Fruit fly (Drosophila melanogaster) whole organism, embryonic: ENCODE data around the gene Tlk.

Experiments
- Atf-2 ChIP-seq: fragments of 200-800 bp; sonication (Bioruptor generic); optimal IDR thresholded peaks from 2 replicates; lab custom pipeline; 2016; ENCODE audit warnings: missing biosample characterization, missing genetic modification characterization
- CG12071 ChIP-seq: fragments of 200-800 bp; sonication (Bioruptor generic); optimal IDR thresholded peaks from 3 replicates; lab custom pipeline; 2018; ENCODE audit warnings: missing biosample characterization, mild to moderate bottlenecking, missing genetic modification characterization
- CG12659 ChIP-seq: fragments of 200-800 bp; sonication (Bioruptor generic); optimal IDR thresholded peaks from 3 replicates; lab custom pipeline; 2017; ENCODE audit warnings: mild to moderate bottlenecking, missing biosample characterization, missing genetic modification reagents, missing genetic modification characterization
- CG15011 ChIP-seq: fragments of 200-800 bp; sonication (Bioruptor generic); optimal IDR thresholded peaks from 3 replicates; lab custom pipeline; 2018; ENCODE audit warnings: missing biosample characterization, mild to moderate bottlenecking, missing genetic modification characterization
- CG15073 ChIP-seq: fragments of 200-800 bp; sonication (Bioruptor generic); optimal IDR thresholded peaks from 2 replicates; lab custom pipeline; 2016; ENCODE audit warnings: missing biosample characterization, missing genetic modification characterization
- CG15514 ChIP-seq: fragments of 200-800 bp; sonication (Bioruptor generic); optimal IDR thresholded peaks from 3 replicates; lab custom pipeline; 2017; ENCODE audit warnings: missing biosample characterization, missing genetic modification characterization, mild to moderate bottlenecking, moderate library complexity, missing genetic modification reagents
- CG16813 ChIP-seq: fragments of 200-800 bp; sonication (Bioruptor generic); IDR thresholded peaks from 3 replicates; pipeline ENCODE4 v1.3.6; 2022; ENCODE audit warnings: missing biosample characterization, missing genetic modification characterization; ENCODE audit not compliant: partially characterized antibody
- CG18011 ChIP-seq: fragments of 200-800 bp; sonication (Bioruptor generic); optimal IDR thresholded peaks from 2 replicates; lab custom pipeline; 2017; ENCODE audit warnings: missing biosample characterization, missing genetic modification characterization, mild to moderate bottlenecking, moderate library complexity, missing genotype
- CG2116 ChIP-seq: fragments of 200-800 bp; sonication (Bioruptor generic); optimal IDR thresholded peaks from 3 replicates; lab custom pipeline; 2018; ENCODE audit warnings: missing biosample characterization, mild to moderate bottlenecking, missing genetic modification characterization
- CG2875 ChIP-seq: fragments of 200-800 bp; sonication (Bioruptor generic); optimal IDR thresholded peaks from 2 replicates; lab custom pipeline; 2017; ENCODE audit warnings: missing biosample characterization, mild to moderate bottlenecking, missing genetic modification characterization, missing genetic modification reagents
- CG34422 ChIP-seq: fragments of 200-800 bp; sonication (Bioruptor generic); IDR thresholded peaks from 3 replicates; pipeline ENCODE4 v1.3.6; 2022; ENCODE audit warnings: missing biosample characterization, missing genetic modification characterization
- CG3726 ChIP-seq: fragments of 200-800 bp; sonication (Bioruptor generic); IDR thresholded peaks from 3 replicates; pipeline ENCODE4, ENCODE4 v1.3.6; 2022; ENCODE audit warnings: missing biosample characterization, missing genetic modification characterization
- CG4730 ChIP-seq: fragments of 200-800 bp; sonication (Bioruptor generic); IDR thresholded peaks from 2 replicates; pipeline ENCODE4 v1.3.6; 2022; ENCODE audit warnings: missing biosample characterization, missing genetic modification characterization
- CG6175 ChIP-seq: fragments of 200-800 bp; sonication (Bioruptor generic); IDR thresholded peaks from 3 replicates; pipeline ENCODE4 v1.3.6; 2022; ENCODE audit warnings: missing biosample characterization, missing genetic modification characterization
- CG6813 ChIP-seq: fragments of 200-800 bp; sonication (Bioruptor generic); optimal IDR thresholded peaks from 2 replicates; lab custom pipeline; 2017; ENCODE audit warnings: missing biosample characterization, missing genetic modification characterization, mild to moderate bottlenecking, moderate library complexity, missing genetic modification reagents
- CG8281 ChIP-seq: fragments of 200-800 bp; sonication (Bioruptor generic); optimal IDR thresholded peaks from 2 replicates; lab custom pipeline; 2018; ENCODE audit warnings: missing biosample characterization, mild to moderate bottlenecking, missing genetic modification characterization, moderate library complexity
- CG9609 ChIP-seq: fragments of 200-800 bp; sonication (Bioruptor generic); optimal IDR thresholded peaks from 3 replicates; lab custom pipeline; 2016; ENCODE audit warnings: missing biosample characterization, missing genetic modification characterization
- CG9727 ChIP-seq: fragments of 200-800 bp; sonication (Bioruptor generic); optimal IDR thresholded peaks from 3 replicates; lab custom pipeline; 2017; ENCODE audit warnings: missing biosample characterization, mild to moderate bottlenecking, missing genetic modification characterization
- Dip3 ChIP-seq: fragments of 200-800 bp; sonication (Bioruptor generic); optimal IDR thresholded peaks from 3 replicates; lab custom pipeline; 2016; ENCODE audit warnings: missing biosample characterization, missing genetic modification characterization
- Eip74EF ChIP-seq, 2 experiments: fragments of 200-800 bp in 1 of 2; fragments of >200 bp in 1 of 2; sonication (Bioruptor generic) in 1 of 2; optimal IDR thresholded peaks; 2 replicates each; lab custom pipeline; 2017 to 2019; ENCODE audit warnings: missing biosample characterization in 2 of 2, missing genetic modification characterization in 2 of 2, mild to moderate bottlenecking in 1 of 2, moderate library complexity in 1 of 2
- Fer1 ChIP-seq: fragments of 200-800 bp; sonication (Bioruptor generic); optimal IDR thresholded peaks from 2 replicates; lab custom pipeline; 2017; ENCODE audit warnings: missing biosample characterization, mild to moderate bottlenecking, missing genetic modification characterization
- GATAe ChIP-seq: fragments of 200-800 bp; sonication (Bioruptor generic); conservative IDR thresholded peaks from 2 replicates; pipeline ENCODE4 v1.3.6; 2022; ENCODE audit warnings: missing biosample characterization, missing genetic modification characterization
- H2.0 ChIP-seq: fragments of 200-800 bp; sonication (Bioruptor generic); IDR thresholded peaks from 2 replicates; pipeline ENCODE4 v1.3.6; 2022; ENCODE audit warnings: missing biosample characterization, missing genetic modification characterization
- HLH3B ChIP-seq: fragments of 200-800 bp; sonication (Bioruptor generic); IDR thresholded peaks from 2 replicates; pipeline ENCODE4 v1.3.6; 2022; ENCODE audit warnings: missing biosample characterization, missing genetic modification characterization
- Hmx ChIP-seq: fragments of 200-800 bp; sonication (Bioruptor generic); optimal IDR thresholded peaks from 2 replicates; lab custom pipeline; 2016; ENCODE audit warnings: missing biosample characterization, missing genetic modification characterization
- Jarid2 ChIP-seq: fragments of 200-800 bp; sonication (Bioruptor generic); optimal IDR thresholded peaks from 3 replicates; lab custom pipeline; 2017; ENCODE audit warnings: mild to moderate bottlenecking, missing biosample characterization, missing genetic modification reagents, missing genetic modification characterization
- Lim3 ChIP-seq: fragments of 200-800 bp; sonication (Bioruptor generic); IDR thresholded peaks from 2 replicates; pipeline ENCODE4 v1.3.6; 2022; ENCODE audit warnings: missing biosample characterization, missing genetic modification characterization
- NC2β ChIP-seq: fragments of 200-800 bp; sonication (Bioruptor generic); optimal IDR thresholded peaks from 2 replicates; lab custom pipeline; 2016; ENCODE audit warnings: missing biosample characterization, missing genetic modification characterization
- Rfx ChIP-seq: fragments of 200-800 bp; sonication (Bioruptor generic); IDR thresholded peaks from 2 replicates; pipeline ENCODE4 v1.3.6; 2022; ENCODE audit warnings: missing biosample characterization, missing genetic modification characterization
- Scr ChIP-seq: fragments of 200-800 bp; sonication (Bioruptor generic); IDR thresholded peaks from 2 replicates; pipeline ENCODE4 v1.3.6; 2022; ENCODE audit warnings: missing biosample characterization, missing genetic modification characterization; ENCODE audit not compliant: partially characterized antibody
- Spps ChIP-seq: fragments of 200-800 bp; sonication (Bioruptor generic); optimal IDR thresholded peaks from 2 replicates; lab custom pipeline; 2018; ENCODE audit warnings: missing biosample characterization, mild to moderate bottlenecking, missing genetic modification characterization
- Stat92E ChIP-seq, 3 experiments: fragments of >200 bp in 2 of 3; fragments of 200-800 bp in 1 of 3; sonication (Bioruptor generic) in 1 of 3; optimal IDR thresholded peaks; 2 replicates each; lab custom pipeline; 2017 to 2019; ENCODE audit warnings: missing biosample characterization in 3 of 3, missing genetic modification characterization in 3 of 3, mild to moderate bottlenecking in 1 of 3, moderate library complexity in 1 of 3
- Xrp1 ChIP-seq: fragments of 200-800 bp; sonication (Bioruptor generic); IDR thresholded peaks from 2 replicates; pipeline ENCODE4 v1.3.6; 2022; ENCODE audit warnings: missing biosample characterization, missing genetic modification characterization
- bab2 ChIP-seq: fragments of 200-800 bp; sonication (Bioruptor generic); optimal IDR thresholded peaks from 2 replicates; lab custom pipeline; 2016; ENCODE audit warnings: missing biosample characterization, missing genetic modification characterization
- bcd ChIP-seq: fragments of 200-800 bp; sonication (Bioruptor generic); optimal IDR thresholded peaks from 2 replicates; lab custom pipeline; 2017; ENCODE audit warnings: missing biosample characterization, mild to moderate bottlenecking, missing genetic modification characterization
- crp ChIP-seq, 2 experiments: fragments of 200-800 bp; sonication (Bioruptor generic); optimal IDR thresholded peaks; 2 replicates in 1 of 2; 3 replicates in 1 of 2; lab custom pipeline; 2017; ENCODE audit warnings: missing biosample characterization in 2 of 2, missing genetic modification characterization in 2 of 2, mild to moderate bottlenecking in 1 of 2, moderate library complexity in 1 of 2
- eyg ChIP-seq: fragments of 200-800 bp; sonication (Bioruptor generic); optimal IDR thresholded peaks from 3 replicates; lab custom pipeline; 2016; ENCODE audit warnings: missing biosample characterization, missing genetic modification characterization
- gsb ChIP-seq: fragments of 200-800 bp; sonication (Bioruptor generic); IDR thresholded peaks from 2 replicates; pipeline ENCODE4 v1.3.6; 2022; ENCODE audit warnings: missing biosample characterization, missing genetic modification characterization
- jumu ChIP-seq: fragments of 200-800 bp; sonication (Bioruptor generic); optimal IDR thresholded peaks from 3 replicates; lab custom pipeline; 2016; ENCODE audit warnings: missing biosample characterization, missing genetic modification characterization
- klu ChIP-seq: fragments of 200-800 bp; sonication (Bioruptor generic); IDR thresholded peaks from 2 replicates; pipeline ENCODE4 v1.3.6; 2022; ENCODE audit warnings: missing biosample characterization, missing genetic modification characterization
- knrl ChIP-seq: fragments of 200-800 bp; sonication (Bioruptor generic); IDR thresholded peaks from 3 replicates; pipeline ENCODE4 v1.3.6; 2022; ENCODE audit warnings: missing biosample characterization, missing genetic modification characterization; ENCODE audit not compliant: partially characterized antibody
- luna ChIP-seq: fragments of 200-800 bp; sonication (Bioruptor generic); optimal IDR thresholded peaks from 2 replicates; lab custom pipeline; 2016; ENCODE audit warnings: missing biosample characterization, missing genetic modification characterization
- mld ChIP-seq: fragments of 200-800 bp; sonication (Bioruptor generic); IDR thresholded peaks from 3 replicates; pipeline ENCODE4 v1.3.6; 2022; ENCODE audit warnings: missing biosample characterization, missing genetic modification characterization; ENCODE audit not compliant: partially characterized antibody
- nmo ChIP-seq: fragments of 200-800 bp; sonication (Bioruptor generic); optimal IDR thresholded peaks from 2 replicates; lab custom pipeline; 2018; ENCODE audit warnings: missing biosample characterization, mild to moderate bottlenecking, missing genetic modification characterization, moderate library complexity
- sob ChIP-seq: fragments of 200-800 bp; sonication (Bioruptor generic); IDR thresholded peaks from 2 replicates; pipeline ENCODE4 v1.3.6; 2022; ENCODE audit warnings: missing biosample characterization, missing genetic modification characterization
- unc-4 ChIP-seq: fragments of 200-800 bp; sonication (Bioruptor generic); IDR thresholded peaks from 2 replicates; pipeline ENCODE4 v1.3.6; 2022; ENCODE audit warnings: missing biosample characterization, missing genetic modification characterization; ENCODE audit not compliant: partially characterized antibody
- yki ChIP-seq: fragments of >200 bp; optimal IDR thresholded peaks from 3 replicates; lab custom pipeline; 2018

Tlk gene

DNA sequence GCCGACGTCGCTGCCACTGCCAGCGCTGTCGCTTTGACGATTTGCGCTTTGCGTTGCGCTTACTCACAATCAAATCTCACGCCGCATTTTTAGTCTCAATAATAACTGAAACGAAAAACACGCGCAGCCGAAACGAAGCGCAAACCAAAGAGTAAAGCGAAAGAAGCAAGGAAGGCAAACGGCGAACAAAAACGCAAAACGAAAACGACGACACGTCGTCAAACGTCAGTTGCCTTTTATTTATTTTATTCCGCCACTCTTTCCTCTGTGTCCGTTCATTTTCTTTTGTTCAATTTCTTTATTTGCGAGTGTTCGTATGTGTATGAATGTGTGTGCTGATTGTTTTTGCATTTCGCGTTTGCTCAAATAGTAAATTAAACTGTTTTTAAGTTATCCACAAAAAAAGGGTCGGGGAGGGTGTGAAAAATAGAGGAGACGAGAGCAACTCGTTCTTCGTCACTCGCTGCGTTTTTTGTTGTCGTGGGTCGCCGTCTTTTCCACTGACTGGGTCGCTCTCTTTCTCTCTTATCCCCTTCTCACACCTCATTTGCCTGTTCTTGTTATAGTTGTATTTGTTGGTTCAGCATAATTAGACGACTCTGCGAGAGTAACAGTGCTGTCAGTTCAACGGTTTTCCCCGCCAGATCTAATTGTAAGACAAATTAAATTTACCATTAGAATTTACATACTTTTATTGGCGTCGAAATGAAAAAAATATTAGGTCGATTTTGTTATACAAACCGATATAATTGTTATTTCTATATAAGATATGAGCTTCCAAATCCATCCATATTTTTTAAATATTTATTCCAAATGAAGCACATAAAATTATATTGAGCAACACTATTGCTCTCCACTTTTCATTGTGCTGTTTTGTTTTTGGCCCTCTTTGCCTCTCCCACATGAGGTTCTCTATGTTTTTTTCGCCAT is 53.3 kb downstream of the Tlk start (continued):
- TF ChIP-seq Jarid2 (GFP tag; lab: Kevin White, UChicago) (peak; percentile 36), HLH3B (GFP tag; lab: Robert Waterston, UW) (0 out of 2 replicates have a peak, but pooled peaks have one; percentile 16), crp (GFP tag; optimal IDR thresholded peaks at IDR 0.05; lab: Kevin White, UChicago) (no peak), jumu (GFP tag; lab: Kevin White, UChicago) (no peak), sob (GFP tag; lab: Robert Waterston, UW) (peak; percentile 68), Fer1 (GFP tag; lab: Kevin White, UChicago) (peak; percentile 87), CG18011 (GFP tag; lab: Kevin White, UChicago) (no peak), Scr (GFP tag; lab: Robert Waterston, UW) (no peak), knrl (GFP tag; lab: Robert Waterston, UW) (no peak), unc-4 (GFP tag; lab: Robert Waterston, UW) (no peak), CG9727 (GFP tag; lab: Kevin White, UChicago) (peak; percentile 76), Hmx (GFP tag; lab: Kevin White, UChicago) (peak; percentile 56), Atf-2 (no peak), CG4730 (GFP tag; lab: Robert Waterston, UW) (peak; percentile 10; the same call in 1 of the 2 replicates), bcd (GFP tag; lab: Kevin White, UChicago) (peak; percentile 71), yki (lab: Kevin White, UChicago) (no peak), CG3726 (no peak), GATAe (0 out of 2 replicates have a peak, but pooled peaks have one; percentile 20), CG16813 (GFP tag; lab: Robert Waterston, UW) (no peak), Xrp1 (GFP tag; lab: Robert Waterston, UW) (peak; percentile 80), klu (GFP tag; lab: Robert Waterston, UW) (peak; percentile 59), Spps (tag; lab: Kevin White, UChicago) (peak; percentile 26), CG34422 (GFP tag; lab: Robert Waterston, UW) (peak; percentile 70; the same call in 2 of the 3 replicates), NC2β (no peak), CG12071 (peak; percentile 43), mld (GFP tag; lab: Robert Waterston, UW) (no peak), luna (GFP tag; lab: Kevin White, UChicago) (no peak), CG6175 (GFP tag; lab: Robert Waterston, UW) (no peak), gsb (peak; percentile 21; the same call in 1 of the 2 replicates), CG12659 (GFP tag; lab: Kevin White, UChicago) (peak; percentile 79), Rfx (GFP tag; lab: Robert Waterston, UW) (peak; percentile 88), Dip3 (peak; percentile 64), Stat92E (GFP tag; optimal IDR thresholded peaks at IDR 0.05; lab: Kevin White, UChicago) (no peak), Eip74EF (GFP tag; optimal IDR thresholded peaks at IDR 0.05; lab: Kevin White, UChicago) (peak in 1 of 2 experiments; percentile 56), CG15073 (GFP tag; lab: Kevin White, UChicago) (no peak), Lim3 (GFP tag; lab: Robert Waterston, UW) (no peak), CG2875 (GFP tag; lab: Kevin White, UChicago) (peak; percentile 54), bab2 (GFP tag; lab: Kevin White, UChicago) (peak; percentile 27), CG15514 (peak; percentile 72), CG2116 (GFP tag; lab: Kevin White, UChicago) (peak; percentile 54), eyg (peak; percentile 47), nmo (peak; percentile 74), CG8281 (tag; lab: Kevin White, UChicago) (peak; percentile 56), H2.0 (peak; percentile 65; the same call in 1 of the 2 replicates), CG15011 (GFP tag; lab: Kevin White, UChicago) (peak; percentile 67), CG9609 (GFP tag; lab: Kevin White, UChicago) (no peak), CG6813 (GFP tag; lab: Kevin White, UChicago) (peak; percentile 75)
